Worm (Caenorhabditis elegans) whole organism, L2 larva: ENCODE data around the gene F07A11.4.

Source experiments
- C34F6.9 ChIP-seq: fragments of 150-350 bp; optimal IDR thresholded peaks from 2 replicates; lab custom pipeline; 2014; ENCODE audit warnings: missing biosample characterization, missing genetic modification characterization
- F13H6.1 ChIP-seq: sonication (generic microtip); optimal IDR thresholded peaks from 2 replicates; lab custom pipeline; 2016; ENCODE audit warnings: missing genetic modification characterization, missing compliant biosample characterization
- Y55F3AM.14 ChIP-seq: fragments of 200-800 bp; sonication (Bioruptor generic); optimal IDR thresholded peaks from 2 replicates; lab custom pipeline; 2018; ENCODE audit warnings: mild to moderate bottlenecking, missing genetic modification characterization, missing compliant biosample characterization
- ZK546.5 ChIP-seq: sonication (generic microtip); optimal IDR thresholded peaks from 2 replicates; lab custom pipeline; 2017; ENCODE audit warnings: missing biosample characterization, missing genetic modification characterization
- alr-1 ChIP-seq: fragments of 150-350 bp; optimal IDR thresholded peaks from 2 replicates; lab custom pipeline; 2014; ENCODE audit warnings: missing biosample characterization, missing genetic modification characterization
- aly-2 ChIP-seq: fragments of 150-350 bp; optimal IDR thresholded peaks from 2 replicates; lab custom pipeline; 2014; ENCODE audit warnings: missing biosample characterization, missing genetic modification characterization
- ama-1 ChIP-seq: fragments of 150-350 bp; optimal IDR thresholded peaks from 2 replicates; lab custom pipeline; 2018; ENCODE audit warnings: inconsistent platforms
- ceh-82 ChIP-seq: fragments of 150-350 bp; optimal IDR thresholded peaks from 2 replicates; lab custom pipeline; 2014; ENCODE audit warnings: missing biosample characterization, missing genetic modification characterization
- crh-2 ChIP-seq: sonication (generic microtip); optimal IDR thresholded peaks from 2 replicates; lab custom pipeline; 2017; ENCODE audit warnings: missing biosample characterization, missing genetic modification characterization
- dmd-4 ChIP-seq: sonication (generic microtip); optimal IDR thresholded peaks from 2 replicates; lab custom pipeline; 2017; ENCODE audit warnings: missing biosample characterization, missing genetic modification characterization
- egl-27 ChIP-seq: sonication (generic microtip); optimal IDR thresholded peaks from 3 replicates; lab custom pipeline; 2017; ENCODE audit warnings: missing biosample characterization, missing genetic modification reagents, missing genetic modification characterization
- elt-3 ChIP-seq: sonication (generic microtip); optimal IDR thresholded peaks from 2 replicates; lab custom pipeline; 2017; ENCODE audit warnings: missing biosample characterization, missing genetic modification characterization
- fos-1 ChIP-seq: fragments of 150-350 bp; optimal IDR thresholded peaks from 2 replicates; lab custom pipeline; 2014; ENCODE audit warnings: missing biosample characterization, missing genetic modification characterization
- gmeb-1 ChIP-seq: fragments of 150-350 bp; optimal IDR thresholded peaks from 2 replicates; lab custom pipeline; 2014; ENCODE audit warnings: missing biosample characterization, missing genetic modification characterization
- lin-11 ChIP-seq: fragments of 150-350 bp; sonication (generic microtip); optimal IDR thresholded peaks from 2 replicates; lab custom pipeline; 2014; ENCODE audit warnings: missing biosample characterization, missing genetic modification characterization, inconsistent platforms, mixed read lengths
- lin-13 ChIP-seq: fragments of 150-350 bp; optimal IDR thresholded peaks from 2 replicates; lab custom pipeline; 2014; ENCODE audit warnings: missing biosample characterization, missing genetic modification reagents, missing genetic modification characterization
- lin-39 ChIP-seq: fragments of 150-350 bp; optimal IDR thresholded peaks from 2 replicates; lab custom pipeline; 2014; ENCODE audit warnings: missing biosample characterization, missing genetic modification reagents, missing genetic modification characterization
- lsy-2 ChIP-seq, 2 experiments: fragments of 150-350 bp in 1 of 2; sonication (generic microtip) in 1 of 2; optimal IDR thresholded peaks; 2 replicates each; lab custom pipeline; 2014 to 2017; ENCODE audit warnings: missing biosample characterization in 2 of 2, missing genetic modification characterization in 2 of 2
- nhr-11 ChIP-seq: fragments of 150-350 bp; optimal IDR thresholded peaks from 2 replicates; lab custom pipeline; 2014; ENCODE audit warnings: missing biosample characterization, missing genetic modification characterization
- nhr-12 ChIP-seq: fragments of 150-350 bp; optimal IDR thresholded peaks from 2 replicates; lab custom pipeline; 2014; ENCODE audit warnings: missing biosample characterization, missing genetic modification characterization
- nhr-129 ChIP-seq: fragments of 150-350 bp; optimal IDR thresholded peaks from 2 replicates; lab custom pipeline; 2014; ENCODE audit warnings: missing biosample characterization, missing genetic modification characterization
- nhr-21 ChIP-seq: fragments of 150-350 bp; optimal IDR thresholded peaks from 2 replicates; lab custom pipeline; 2014; ENCODE audit warnings: missing biosample characterization, missing genetic modification characterization
- nhr-237 ChIP-seq: fragments of 150-350 bp; optimal IDR thresholded peaks from 2 replicates; lab custom pipeline; 2014; ENCODE audit warnings: missing biosample characterization, missing genetic modification characterization
- nhr-25 ChIP-seq: fragments of 150-350 bp; sonication (generic microtip); optimal IDR thresholded peaks from 3 replicates; lab custom pipeline; 2014; ENCODE audit warnings: missing biosample characterization, missing genetic modification characterization
- peb-1 ChIP-seq: fragments of 150-350 bp; optimal IDR thresholded peaks from 2 replicates; lab custom pipeline; 2014; ENCODE audit warnings: missing biosample characterization, missing genetic modification characterization
- sem-4 ChIP-seq: fragments of 150-350 bp; optimal IDR thresholded peaks from 2 replicates; lab custom pipeline; 2014; ENCODE audit warnings: missing biosample characterization, missing genetic modification reagents, missing genetic modification characterization
- sma-3 ChIP-seq: sonication (generic microtip); optimal IDR thresholded peaks from 2 replicates; lab custom pipeline; 2016; ENCODE audit warnings: missing genetic modification reagents, missing genetic modification characterization, missing compliant biosample characterization
- snpc-4 ChIP-seq: fragments of 150-350 bp; optimal IDR thresholded peaks from 2 replicates; lab custom pipeline; 2014; ENCODE audit warnings: missing biosample characterization, missing genetic modification characterization
- unc-55 ChIP-seq: fragments of 150-350 bp; sonication (generic microtip); optimal IDR thresholded peaks from 3 replicates; lab custom pipeline; 2014; ENCODE audit warnings: missing biosample characterization, missing genetic modification reagents, missing genetic modification characterization
- ztf-11 ChIP-seq: sonication (generic microtip); optimal IDR thresholded peaks from 2 replicates; lab custom pipeline; 2017; ENCODE audit warnings: missing biosample characterization, missing genetic modification characterization
- ztf-4 ChIP-seq: fragments of 150-350 bp; optimal IDR thresholded peaks from 2 replicates; lab custom pipeline; 2014; ENCODE audit warnings: missing biosample characterization, missing genetic modification characterization

Gene F07A11.4

DNA sequence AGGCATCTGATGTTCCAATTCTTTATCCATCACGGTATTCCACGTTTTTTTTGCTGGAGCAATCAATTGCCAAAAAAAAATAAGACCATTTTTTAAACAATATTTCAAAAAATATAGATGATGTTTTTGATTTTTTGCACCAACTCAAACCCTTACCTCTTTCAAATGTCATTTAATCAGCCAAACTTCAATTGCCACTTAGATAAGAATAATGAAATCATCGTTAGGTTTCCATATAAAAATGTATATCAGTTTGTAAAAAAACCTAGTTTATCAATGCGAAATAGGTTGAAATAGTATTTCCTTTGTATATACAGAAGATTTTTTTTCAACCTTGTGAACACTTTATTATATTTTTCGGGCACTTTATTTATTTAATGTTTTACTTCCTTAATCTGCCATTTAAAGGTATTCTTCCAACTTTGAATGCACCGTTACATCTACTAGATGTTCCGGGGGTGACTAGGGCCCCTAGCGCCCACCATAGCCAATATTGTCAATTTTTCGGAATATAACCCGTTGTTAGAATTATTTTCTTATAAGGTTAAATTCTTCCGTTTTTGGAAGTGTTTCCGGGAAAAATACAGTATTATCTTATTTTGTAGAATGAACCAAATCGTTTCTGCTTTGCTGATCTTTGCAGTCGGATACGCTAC is 31.5 kb upstream of the F07A11.4 start, which contains the start of the genes F54D5.23 and F54D5.4:
F54D5.23 (minus strand) TSS at position 75 of the 656 bp plus-strand sequence.
F54D5.4 (plus strand) TSS at position 606 of the 656 bp plus-strand sequence.
- TF ChIP-seq lsy-2 (tag; optimal IDR thresholded peaks at IDR 0.05; lab: Kevin White, UChicago) (no peak), fos-1 (tag; lab: Kevin White, UChicago) (peak; percentile 82)

DNA sequence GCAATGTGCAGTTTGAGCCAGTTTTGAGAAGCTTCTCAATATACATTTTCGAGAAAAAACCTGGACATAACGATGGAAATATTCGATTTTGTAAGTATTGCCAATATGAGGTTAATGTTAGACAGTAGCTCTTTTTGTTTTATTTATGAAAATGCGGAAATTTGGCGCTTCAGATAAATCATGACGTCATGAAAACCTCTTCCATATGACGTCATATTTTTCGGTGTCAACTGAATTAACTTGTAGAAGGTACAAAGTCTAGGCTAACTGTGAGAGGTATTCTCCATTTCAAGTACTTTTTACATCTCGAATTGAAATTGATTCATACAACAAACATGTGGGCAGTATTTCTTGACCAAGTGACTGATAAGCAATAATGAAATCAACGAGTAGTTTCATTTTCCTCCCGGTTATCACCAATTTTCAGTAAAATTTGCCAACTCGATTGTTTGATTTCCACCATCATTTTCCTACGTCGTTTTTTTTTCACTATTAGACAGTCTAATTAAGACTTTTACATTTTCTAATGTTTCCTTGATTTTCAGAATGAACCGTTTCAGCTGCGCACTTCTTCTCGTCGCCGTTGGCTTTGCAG is 29.5 kb upstream of the F07A11.4 start, which contains the start of gene F54D5.3:
F54D5.3 (plus strand) TSS at position 546 of the 595 bp plus-strand sequence.
- peak; percentile 87 for TF ChIP-seq fos-1 (tag; lab: Kevin White, UChicago)
- TF ChIP-seq ZK546.5 (tag; lab: Kevin White, UChicago) = no peak
- TF ChIP-seq, all 48 proteins: peak for 1

ce11 chrII:11572944-11573343 is 27.9 kb upstream of the F07A11.4 start, which contains the start of gene F54D5.2:
Gene F54D5.2, plus strand, starts transcription at chrII:11573180.
- TF ChIP-seq ceh-82 (tag; lab: Kevin White, UChicago) (no peak), lin-39 (no peak), sem-4 (no peak), ztf-4 (no peak), peb-1 (no peak), egl-27 (no peak)

DNA sequence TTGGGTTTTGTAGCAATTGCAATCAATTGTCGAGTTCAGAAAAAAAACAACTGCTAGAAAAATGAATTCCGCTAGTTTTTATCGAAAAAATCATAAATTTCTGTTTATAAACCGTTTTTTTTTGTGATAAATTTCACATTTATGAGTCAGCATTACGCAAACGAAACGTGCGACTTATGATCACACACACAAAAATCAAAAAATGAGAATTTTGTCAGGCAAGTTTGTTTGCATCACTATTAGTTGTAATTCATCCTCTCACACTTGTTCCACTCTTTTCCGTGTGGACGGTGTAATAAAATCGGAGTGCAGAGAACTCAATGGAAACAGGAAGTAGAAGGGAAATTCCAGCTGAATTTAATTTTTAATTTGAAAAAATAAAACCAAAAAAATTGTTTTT is 23.4 kb upstream of the F07A11.4 start, which contains the start of gene pcs-1:
pcs-1 (minus strand) TSS at position 344 of the 400 bp plus-strand sequence.
- no peak for TF ChIP-seq ceh-82 (tag; lab: Kevin White, UChicago)
- peak; percentile 67 for TF ChIP-seq fos-1 (tag; lab: Kevin White, UChicago)
- peak; percentile 15 for TF ChIP-seq nhr-129
- peak; percentile 3 for TF ChIP-seq lin-13
- no peak for TF ChIP-seq unc-55 (GFP tag; lab: Kevin White, UChicago)
- TF ChIP-seq, all 48 proteins: peak for 3

DNA sequence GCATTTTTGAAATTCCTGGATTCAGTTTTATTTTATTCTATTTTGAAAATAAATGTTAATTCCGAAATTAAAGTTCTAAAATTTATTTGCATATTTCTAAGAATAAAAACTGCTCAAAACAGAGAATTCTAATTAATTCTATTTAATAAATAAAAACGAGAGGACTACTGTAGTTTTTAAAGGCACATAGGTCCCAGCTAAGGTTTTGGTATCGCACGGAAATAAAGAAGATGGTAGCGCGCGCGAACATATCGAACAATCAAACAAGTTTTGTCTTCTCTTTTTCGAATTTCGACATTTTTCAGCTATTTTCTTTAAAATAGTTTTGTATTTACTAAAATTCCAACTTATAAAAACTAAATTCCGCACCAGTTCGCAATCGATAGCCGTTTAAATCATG is 22.9 kb upstream of the F07A11.4 start:
- TF ChIP-seq ceh-82 (tag; lab: Kevin White, UChicago) (no peak), aly-2 (no peak), F13H6.1 (no peak), gmeb-1 (no peak), ztf-11 (tag; lab: Kevin White, UChicago) (no peak), egl-27 (no peak), dmd-4 (tag; lab: Kevin White, UChicago) (no peak), nhr-21 (tag; lab: Kevin White, UChicago) (no peak), nhr-11 (tag; lab: Kevin White, UChicago) (no peak), ama-1 (lab: Kevin White, UChicago) (no peak), alr-1 (no peak), peb-1 (no peak), ZK546.5 (tag; lab: Kevin White, UChicago) (no peak), sma-3 (GFP tag; lab: Kevin White, UChicago) (no peak)
- TF ChIP-seq, all 48 proteins: peak for 0

- TF ChIP-seq lin-11 (tag; lab: Kevin White, UChicago) = no peak
- peak; percentile 57 for TF ChIP-seq C34F6.9 (tag; lab: Kevin White, UChicago)
- peak; percentile 68 for TF ChIP-seq nhr-129
- no peak for TF ChIP-seq snpc-4 (tag; lab: Kevin White, UChicago)
- TF ChIP-seq nhr-25 = no peak
- TF ChIP-seq elt-3 (tag; lab: Kevin White, UChicago) = no peak
- no peak for TF ChIP-seq lin-13
- TF ChIP-seq egl-27 = no peak
- no peak for TF ChIP-seq crh-2 (tag; lab: Kevin White, UChicago)
- peak; percentile 85 for TF ChIP-seq unc-55 (GFP tag; lab: Kevin White, UChicago)
- peak; percentile 7 for TF ChIP-seq gmeb-1
- no peak for TF ChIP-seq ZK546.5 (tag; lab: Kevin White, UChicago)
- no peak for TF ChIP-seq nhr-21 (tag; lab: Kevin White, UChicago)
- no peak for TF ChIP-seq nhr-12
- TF ChIP-seq ama-1 (lab: Kevin White, UChicago) = no peak
- TF ChIP-seq fos-1 (tag; lab: Kevin White, UChicago) = peak; percentile 45
- TF ChIP-seq nhr-237 (tag; lab: Kevin White, UChicago) = no peak
- TF ChIP-seq Y55F3AM.14 (GFP tag; lab: Kevin White, UChicago) = no peak
Measured at ce11 chrII:11578327-11578726, 22.5 kb upstream of the F07A11.4 start, which contains the start of gene smc-6. Gene smc-6, plus strand, starts transcription at chrII:11578716.
